Worm (Caenorhabditis elegans): ENCODE measurements around the gene F01E11.3.

Gene F01E11.3

ce11 chrX:6963842-6964241 is 3.3 kb upstream of the F01E11.3 start:
- no peak for TF ChIP-seq unc-62 (GFP tag; optimal IDR thresholded peaks at IDR 0.05)

ce11 chrX:6968553-6968952 is 1.4 kb downstream of the F01E11.3 start:
- TF ChIP-seq unc-62 (GFP tag; optimal IDR thresholded peaks at IDR 0.05), result no peak

ce11 chrX:6970134-6970533 is 3.0 kb downstream of the F01E11.3 start:
- TF ChIP-seq unc-62 (GFP tag; optimal IDR thresholded peaks at IDR 0.05), result no peak

- no peak for TF ChIP-seq unc-62 (GFP tag; optimal IDR thresholded peaks at IDR 0.05)
These were observed 4.1 kb downstream of the F01E11.3 start for ce11 chrX:6971301-6971700.

- no peak for TF ChIP-seq unc-62 (GFP tag; optimal IDR thresholded peaks at IDR 0.05)
These were observed 21.1 kb downstream of the F01E11.3 start for ce11 chrX:6988212-6988611.

- no peak for TF ChIP-seq unc-62 (GFP tag; optimal IDR thresholded peaks at IDR 0.05)
These were observed 22.2 kb downstream of the F01E11.3 start, which contains the start of gene F01E11.18 for ce11 chrX:6989342-6989741. Gene F01E11.18, plus strand, starts transcription at chrX:6989642.

ce11 chrX:6991427-6991826 is 24.3 kb downstream of the F01E11.3 start, which contains the start of gene ugt-57:
Gene ugt-57, plus strand, starts transcription at chrX:6991727.
- TF ChIP-seq unc-62 (GFP tag; optimal IDR thresholded peaks at IDR 0.05), result no peak

- no peak for TF ChIP-seq unc-62 (GFP tag; optimal IDR thresholded peaks at IDR 0.05)
These were observed 29.3 kb downstream of the F01E11.3 start, which contains the start of the genes F01E11.20 and tsp-16 for ce11 chrX:6996448-6996847. Gene F01E11.20, minus strand, starts transcription at chrX:6996548. Gene tsp-16, minus strand, starts transcription at chrX:6996620.

- no peak for TF ChIP-seq unc-62 (GFP tag; optimal IDR thresholded peaks at IDR 0.05)
These were observed 34.8 kb downstream of the F01E11.3 start for ce11 chrX:7001933-7002332.

ce11 chrX:7005475-7005874 is 38.3 kb downstream of the F01E11.3 start, which contains the start of gene tyra-2:
Gene tyra-2, minus strand, starts transcription at chrX:7005575.
- no peak for TF ChIP-seq unc-62 (GFP tag; optimal IDR thresholded peaks at IDR 0.05)

- no peak for TF ChIP-seq unc-62 (GFP tag; optimal IDR thresholded peaks at IDR 0.05)
These were observed 38.8 kb downstream of the F01E11.3 start for ce11 chrX:7005919-7006318.

ce11 chrX:7019733-7020132 is 52.6 kb downstream of the F01E11.3 start, which contains the start of gene cah-5:
Gene cah-5, plus strand, starts transcription at chrX:7020033.
- TF ChIP-seq unc-62 (GFP tag; optimal IDR thresholded peaks at IDR 0.05), result no peak

- no peak for TF ChIP-seq unc-62 (GFP tag; optimal IDR thresholded peaks at IDR 0.05)
These were observed 61.7 kb downstream of the F01E11.3 start, which contains the start of gene flp-26 for ce11 chrX:7028836-7029235. Gene flp-26, plus strand, starts transcription at chrX:7029136.

Data from whole organism, dauer.